Fruit fly (Drosophila melanogaster): ENCODE results near the gene Mal-B2.

Mal-B2 gene

dm6 chr2L:11813665-11814087, 36.1 kb upstream of the Mal-B2 start, which contains the start of gene CycY:
CycY (minus strand) TSS chr2L:11813780.
- no peak for TF ChIP-seq CG4496 (GFP tag; IDR thresholded peaks at IDR 0.05)
- no peak for TF ChIP-seq gl (tag; optimal IDR thresholded peaks at IDR 0.05)
- peak; percentile 1 for TF ChIP-seq CG8159 (tag; optimal IDR thresholded peaks at IDR 0.05)
- TF ChIP-seq Pif1A (GFP tag; optimal IDR thresholded peaks at IDR 0.05): no peak
- TF ChIP-seq D1 (tag; optimal IDR thresholded peaks at IDR 0.05): no peak
- no peak for TF ChIP-seq fd96Ca (GFP tag; IDR thresholded peaks at IDR 0.05)

- peak; percentile 40; the same call in 1 of the 2 replicates for TF ChIP-seq rn (GFP tag; IDR thresholded peaks at IDR 0.05)
- no peak for TF ChIP-seq Snoo (tag; optimal IDR thresholded peaks at IDR 0.05)
- peak; percentile 58; the same call in 2 of the 3 replicates for TF ChIP-seq fd96Ca (GFP tag; IDR thresholded peaks at IDR 0.05)
- no peak for TF ChIP-seq CG10348 (GFP tag; IDR thresholded peaks at IDR 0.05)
- peak; percentile 30 for TF ChIP-seq CG8159 (tag; optimal IDR thresholded peaks at IDR 0.05)
- peak; percentile 54 for TF ChIP-seq CG34367 (tag; optimal IDR thresholded peaks at IDR 0.05)
- TF ChIP-seq CG4496 (GFP tag; IDR thresholded peaks at IDR 0.05): peak; percentile 88
- TF ChIP-seq CG9948 (tag; optimal IDR thresholded peaks at IDR 0.05): no peak
- peak; percentile 19 for TF ChIP-seq Pif1B (GFP tag; optimal IDR thresholded peaks at IDR 0.05)
- TF ChIP-seq Ets98B (GFP tag; IDR thresholded peaks at IDR 0.05): peak; percentile 43
- TF ChIP-seq CG8301 (tag; optimal IDR thresholded peaks at IDR 0.05): peak; percentile 43
- TF ChIP-seq CG32121 (GFP tag; IDR thresholded peaks at IDR 0.05): peak; percentile 51
- peak; percentile 48 for TF ChIP-seq gl (tag; optimal IDR thresholded peaks at IDR 0.05)
- TF ChIP-seq Pif1A (GFP tag; optimal IDR thresholded peaks at IDR 0.05): peak; percentile 72
- no peak for TF ChIP-seq CG13204 (GFP tag; optimal IDR thresholded peaks at IDR 0.05)
- TF ChIP-seq CG17806 (tag; optimal IDR thresholded peaks at IDR 0.05): peak; percentile 23
- no peak for TF ChIP-seq D1 (tag; optimal IDR thresholded peaks at IDR 0.05)
- peak; percentile 30 for TF ChIP-seq CG15710 (tag; optimal IDR thresholded peaks at IDR 0.05)
- TF ChIP-seq CG14655 (GFP tag; optimal IDR thresholded peaks at IDR 0.05): peak; percentile 61
- no peak for TF ChIP-seq EcR (GFP tag; optimal IDR thresholded peaks at IDR 0.05)
- peak; percentile 62 for TF ChIP-seq CG12605 (GFP tag; IDR thresholded peaks at IDR 0.05)
Measured at dm6 chr2L:11816376-11816775, 33.4 kb upstream of the Mal-B2 start.

- TF ChIP-seq rn (GFP tag; IDR thresholded peaks at IDR 0.05): no peak
- no peak for TF ChIP-seq D1 (tag; optimal IDR thresholded peaks at IDR 0.05)
- no peak for TF ChIP-seq CG9948 (tag; optimal IDR thresholded peaks at IDR 0.05)
- no peak for TF ChIP-seq Pif1B (GFP tag; optimal IDR thresholded peaks at IDR 0.05)
- no peak for TF ChIP-seq Ets98B (GFP tag; IDR thresholded peaks at IDR 0.05)
Measured at dm6 chr2L:11823470-11824162, 26.1 kb upstream of the Mal-B2 start.

- TF ChIP-seq CG15710 (tag; optimal IDR thresholded peaks at IDR 0.05): no peak
- no peak for TF ChIP-seq Snoo (tag; optimal IDR thresholded peaks at IDR 0.05)
- TF ChIP-seq CG34367 (tag; optimal IDR thresholded peaks at IDR 0.05): no peak
- no peak for TF ChIP-seq CG12605 (GFP tag; IDR thresholded peaks at IDR 0.05)
- TF ChIP-seq rn (GFP tag; IDR thresholded peaks at IDR 0.05): no peak
- TF ChIP-seq Pif1B (GFP tag; optimal IDR thresholded peaks at IDR 0.05): no peak
- no peak for TF ChIP-seq CG8159 (tag; optimal IDR thresholded peaks at IDR 0.05)
- TF ChIP-seq Ets98B (GFP tag; IDR thresholded peaks at IDR 0.05): no peak
- no peak for TF ChIP-seq CG10348 (GFP tag; IDR thresholded peaks at IDR 0.05)
- TF ChIP-seq fd96Ca (GFP tag; IDR thresholded peaks at IDR 0.05): no peak
- no peak for TF ChIP-seq CG17806 (tag; optimal IDR thresholded peaks at IDR 0.05)
- TF ChIP-seq CG32121 (GFP tag; IDR thresholded peaks at IDR 0.05): no peak
- no peak for TF ChIP-seq CG8301 (tag; optimal IDR thresholded peaks at IDR 0.05)
- no peak for TF ChIP-seq CG14655 (GFP tag; optimal IDR thresholded peaks at IDR 0.05)
- TF ChIP-seq CG13204 (GFP tag; optimal IDR thresholded peaks at IDR 0.05): no peak
- no peak for TF ChIP-seq CG9948 (tag; optimal IDR thresholded peaks at IDR 0.05)
- no peak for TF ChIP-seq CG4496 (GFP tag; IDR thresholded peaks at IDR 0.05)
- TF ChIP-seq Pif1A (GFP tag; optimal IDR thresholded peaks at IDR 0.05): no peak
- no peak for TF ChIP-seq D1 (tag; optimal IDR thresholded peaks at IDR 0.05)
- no peak for TF ChIP-seq EcR (GFP tag; optimal IDR thresholded peaks at IDR 0.05)
Measured at dm6 chr2L:11829277-11829676, 20.5 kb upstream of the Mal-B2 start, which contains the start of gene esc. esc (minus strand) TSS chr2L:11829405.

dm6 chr2L:11833786-11834185, 16.0 kb upstream of the Mal-B2 start, which contains the start of gene CG45011:
CG45011 (plus strand) TSS chr2L:11834086.
- TF ChIP-seq fd96Ca (GFP tag; IDR thresholded peaks at IDR 0.05) (no peak), CG17806 (tag; optimal IDR thresholded peaks at IDR 0.05) (no peak), CG34367 (tag; optimal IDR thresholded peaks at IDR 0.05) (no peak), rn (GFP tag; IDR thresholded peaks at IDR 0.05) (no peak), CG14655 (GFP tag; optimal IDR thresholded peaks at IDR 0.05) (no peak), gl (tag; optimal IDR thresholded peaks at IDR 0.05) (no peak), CG9948 (tag; optimal IDR thresholded peaks at IDR 0.05) (no peak), CG32121 (GFP tag; IDR thresholded peaks at IDR 0.05) (no peak), CG4496 (GFP tag; IDR thresholded peaks at IDR 0.05) (no peak), CG15710 (tag; optimal IDR thresholded peaks at IDR 0.05) (no peak), Pif1A (GFP tag; optimal IDR thresholded peaks at IDR 0.05) (no peak)

- TF ChIP-seq Ets98B (GFP tag; IDR thresholded peaks at IDR 0.05): no peak
Measured at dm6 chr2L:11834308-11834707, 15.4 kb upstream of the Mal-B2 start, which contains the start of gene CG45012. CG45012 (plus strand) TSS chr2L:11834608.
